Worm (Caenorhabditis elegans) whole organism, L1 larva: ENCODE data around the gene ptr-24.

Experiments
- lin-39 ChIP-seq: fragments of 150-350 bp; optimal IDR thresholded peaks from 2 replicates; lab custom pipeline; 2014; ENCODE audit warnings: missing biosample characterization, missing genetic modification reagents, missing genetic modification characterization
- mep-1 ChIP-seq: fragments of 150-350 bp; optimal IDR thresholded peaks from 2 replicates; lab custom pipeline; 2014; ENCODE audit warnings: missing biosample characterization, missing genetic modification characterization
- nhr-85 ChIP-seq: sonication (generic microtip); peaks from one replicate; lab custom pipeline; 2016; ENCODE audit warnings: missing genetic modification characterization, inconsistent platforms, missing compliant biosample characterization
- snpc-4 ChIP-seq: fragments of 150-350 bp; optimal IDR thresholded peaks from 2 replicates; lab custom pipeline; 2014; ENCODE audit warnings: missing biosample characterization, missing genetic modification characterization
- ztf-11 ChIP-seq, 2 experiments: sonication (generic microtip); optimal IDR thresholded peaks; 2 replicates each; lab custom pipeline; 2016 to 2017; ENCODE audit warnings: missing genetic modification characterization in 2 of 2, missing biosample characterization in 1 of 2, missing compliant biosample characterization in 1 of 2

- no peak for TF ChIP-seq snpc-4 (tag; lab: Kevin White, UChicago)
- no peak for TF ChIP-seq mep-1 (tag; lab: Kevin White, UChicago)
- peak; percentile 68 for TF ChIP-seq nhr-85 (tag; lab: Kevin White, UChicago)
- TF ChIP-seq lin-39 (tag; lab: Kevin White, UChicago) = no peak
- no peak for TF ChIP-seq ztf-11 (tag; optimal IDR thresholded peaks at IDR 0.05; lab: Kevin White, UChicago)
These were observed 14.9 kb upstream of the ptr-24 start, which contains the start of gene F46G10.2 for ce11 chrX:13322886-13323285.
